Worm (Caenorhabditis elegans) whole organism, late embryonic: ENCODE data around the gene M05D6.2.
A peak's percentile ranks its signal among the peaks of the same experiment; 100 is the strongest.

ENCODE experiments used
- K02D7.2 ChIP-seq: sonication (generic microtip); optimal IDR thresholded peaks from 2 replicates; lab custom pipeline; 2017; ENCODE audit warnings: mild to moderate bottlenecking, missing genetic modification characterization, missing compliant biosample characterization
- Y22D7AL.16 ChIP-seq: sonication (generic microtip); optimal IDR thresholded peaks from 2 replicates; lab custom pipeline; 2016; ENCODE audit warnings: missing genetic modification characterization, missing compliant biosample characterization
- ceh-14 ChIP-seq: sonication (generic microtip); optimal IDR thresholded peaks from 2 replicates; lab custom pipeline; 2016; ENCODE audit warnings: missing genotype, missing genetic modification characterization, missing compliant biosample characterization
- ceh-18 ChIP-seq: sonication (generic microtip); optimal IDR thresholded peaks from 2 replicates; lab custom pipeline; 2016; ENCODE audit warnings: missing genetic modification characterization, missing compliant biosample characterization
- ceh-19 ChIP-seq: fragments of 200-800 bp; sonication (Bioruptor generic); optimal IDR thresholded peaks from 2 replicates; lab custom pipeline; 2018; ENCODE audit warnings: mild to moderate bottlenecking, missing genetic modification characterization, missing compliant biosample characterization
- ceh-2 ChIP-seq: sonication (generic microtip); optimal IDR thresholded peaks from 2 replicates; lab custom pipeline; 2016; ENCODE audit warnings: missing genotype, missing genetic modification characterization, missing compliant biosample characterization
- ceh-22 ChIP-seq: sonication (generic microtip); optimal IDR thresholded peaks from 2 replicates; lab custom pipeline; 2017; ENCODE audit warnings: missing biosample characterization, missing genetic modification characterization
- ceh-24 ChIP-seq: sonication (generic microtip); optimal IDR thresholded peaks from 2 replicates; lab custom pipeline; 2016; ENCODE audit warnings: mild to moderate bottlenecking, missing genetic modification characterization, missing compliant biosample characterization
- ceh-30 ChIP-seq: fragments of 150-350 bp; optimal IDR thresholded peaks from 2 replicates; lab custom pipeline; 2014; ENCODE audit warnings: missing biosample characterization, missing genetic modification characterization
- ceh-34 ChIP-seq: sonication (generic microtip); optimal IDR thresholded peaks from 2 replicates; lab custom pipeline; 2016; ENCODE audit warnings: mild to moderate bottlenecking, missing genetic modification characterization, missing compliant biosample characterization
- ceh-45 ChIP-seq: fragments of 200-800 bp; sonication (Bioruptor generic); IDR thresholded peaks from 2 replicates; pipeline ENCODE4 v1.3.6; 2022; ENCODE audit warnings: missing genetic modification reagents, missing genetic modification characterization, missing compliant biosample characterization
- ceh-48 ChIP-seq: sonication (generic microtip); optimal IDR thresholded peaks from 2 replicates; lab custom pipeline; 2016; ENCODE audit warnings: missing genetic modification characterization, inconsistent platforms, missing compliant biosample characterization
- ceh-6 ChIP-seq: fragments of 200-800 bp; sonication (Bioruptor generic); optimal IDR thresholded peaks from 2 replicates; lab custom pipeline; 2018; ENCODE audit warnings: mild to moderate bottlenecking, missing genetic modification characterization, missing compliant biosample characterization
- dmd-4 ChIP-seq: sonication (generic microtip); optimal IDR thresholded peaks from 2 replicates; lab custom pipeline; 2016; ENCODE audit warnings: borderline replicate concordance, missing genetic modification characterization, missing compliant biosample characterization
- elt-2 ChIP-seq: sonication (generic microtip); optimal IDR thresholded peaks from 2 replicates; lab custom pipeline; 2016; ENCODE audit warnings: missing genetic modification reagents, missing genetic modification characterization, missing compliant biosample characterization
- ets-4 ChIP-seq: sonication (generic microtip); optimal IDR thresholded peaks from 2 replicates; lab custom pipeline; 2016; ENCODE audit warnings: missing genetic modification characterization, missing compliant biosample characterization
- fkh-10 ChIP-seq: fragments of 150-350 bp; optimal IDR thresholded peaks from 2 replicates; lab custom pipeline; 2014; ENCODE audit warnings: missing biosample characterization, missing genetic modification reagents, missing genetic modification characterization
- hlh-30 ChIP-seq: sonication (generic microtip); optimal IDR thresholded peaks from 2 replicates; lab custom pipeline; 2017; ENCODE audit warnings: antibody characterized with exemption, missing genetic modification characterization, missing compliant biosample characterization; ENCODE audit not compliant: insufficient read depth
- hlh-6 ChIP-seq: sonication (generic microtip); optimal IDR thresholded peaks from 2 replicates; lab custom pipeline; 2016; ENCODE audit warnings: missing genotype, missing genetic modification characterization, missing compliant biosample characterization
- madf-2 ChIP-seq: sonication (generic microtip); optimal IDR thresholded peaks from 2 replicates; lab custom pipeline; 2017; ENCODE audit warnings: missing genetic modification characterization, missing compliant biosample characterization
- npax-4 ChIP-seq: sonication (generic microtip); optimal IDR thresholded peaks from 2 replicates; lab custom pipeline; 2016; ENCODE audit warnings: missing genetic modification characterization, missing compliant biosample characterization
- odd-2 ChIP-seq: sonication (generic microtip); optimal IDR thresholded peaks from 2 replicates; lab custom pipeline; 2017; ENCODE audit warnings: antibody characterized with exemption, mild to moderate bottlenecking, missing genetic modification characterization, missing compliant biosample characterization
- pag-3 ChIP-seq: sonication (generic microtip); optimal IDR thresholded peaks from 2 replicates; lab custom pipeline; 2016; ENCODE audit warnings: missing compliant biosample characterization, missing genetic modification characterization, borderline replicate concordance
- pat-9 ChIP-seq: fragments of 200-800 bp; sonication (Bioruptor generic); optimal IDR thresholded peaks from 2 replicates; lab custom pipeline; 2018; ENCODE audit warnings: mild to moderate bottlenecking, missing genetic modification characterization, moderate library complexity, missing compliant biosample characterization
- pax-1 ChIP-seq: fragments of 150-350 bp; optimal IDR thresholded peaks from 2 replicates; lab custom pipeline; 2014; ENCODE audit warnings: missing biosample characterization, missing genetic modification characterization
- ref-2 ChIP-seq: sonication (generic microtip); optimal IDR thresholded peaks from 2 replicates; lab custom pipeline; 2016; ENCODE audit warnings: missing genetic modification characterization, missing compliant biosample characterization
- rnt-1 ChIP-seq: sonication (generic microtip); optimal IDR thresholded peaks from 2 replicates; lab custom pipeline; 2016; ENCODE audit warnings: missing genetic modification characterization, missing compliant biosample characterization
- sox-2 ChIP-seq: fragments of 200-800 bp; sonication (Bioruptor generic); IDR thresholded peaks from 2 replicates; pipeline ENCODE4 v1.3.6; 2022; ENCODE audit warnings: missing genetic modification reagents, missing genetic modification characterization, missing compliant biosample characterization
- tbx-7 ChIP-seq: sonication (generic microtip); optimal IDR thresholded peaks from 2 replicates; lab custom pipeline; 2016; ENCODE audit warnings: missing genotype, missing genetic modification characterization, missing compliant biosample characterization
- ttx-3 ChIP-seq: sonication (generic microtip); optimal IDR thresholded peaks from 2 replicates; lab custom pipeline; 2016; ENCODE audit warnings: missing genetic modification reagents, missing genetic modification characterization, missing compliant biosample characterization
- unc-42 ChIP-seq: sonication (generic microtip); optimal IDR thresholded peaks from 2 replicates; lab custom pipeline; 2016; ENCODE audit warnings: missing genotype, missing genetic modification characterization, missing compliant biosample characterization

M05D6.2 gene

ce11 chrII:8457438-8457837 lies 10.5 kb upstream of the M05D6.2 start, which contains the start of gene zyg-9:
Gene zyg-9 (plus strand): TSS chrII:8457818.
- TF ChIP-seq pax-1 (tag; lab: Kevin White, UChicago) (no peak), ceh-48 (tag; lab: Kevin White, UChicago) (peak; percentile 43), hlh-30 (tag; lab: Kevin White, UChicago) (peak; percentile 16)
- TF ChIP-seq, all 69 proteins: peak for 2

ce11 chrII:8464448-8464898 lies 3.4 kb upstream of the M05D6.2 start, which contains the start of gene fars-3:
Gene fars-3 (plus strand): TSS chrII:8464848.
- TF ChIP-seq ceh-24 (tag; lab: Kevin White, UChicago) (no peak), unc-42 (tag; lab: Kevin White, UChicago) (peak; percentile 24)

ce11 chrII:8466874-8467273 lies 1.0 kb upstream of the M05D6.2 start, which contains the start of gene F22B5.10:
Gene F22B5.10 (plus strand): TSS chrII:8467174.
- TF ChIP-seq sox-2 (GFP tag; lab: Robert Waterston, UW) (no peak), hlh-6 (tag; lab: Kevin White, UChicago) (no peak), odd-2 (tag; lab: Kevin White, UChicago) (no peak), Y22D7AL.16 (tag; lab: Kevin White, UChicago) (no peak), pax-1 (tag; lab: Kevin White, UChicago) (no peak), ceh-2 (no peak), ref-2 (tag; lab: Kevin White, UChicago) (no peak)

ce11 chrII:8471139-8471538 lies 3.2 kb downstream of the M05D6.2 start, which contains the start of gene M05D6.8:
Gene M05D6.8 (minus strand): TSS chrII:8471239.
- no peak for TF ChIP-seq ceh-45
- no peak for TF ChIP-seq ceh-19 (GFP tag; lab: Kevin White, UChicago)
- TF ChIP-seq tbx-7 (tag; lab: Kevin White, UChicago) = no peak
- no peak for TF ChIP-seq ceh-18 (tag; lab: Kevin White, UChicago)
- TF ChIP-seq dmd-4 (tag; lab: Kevin White, UChicago) = no peak
- no peak for TF ChIP-seq elt-2
- TF ChIP-seq ttx-3 (tag; lab: Kevin White, UChicago) = no peak
- no peak for TF ChIP-seq npax-4
- no peak for TF ChIP-seq ceh-14 (tag; lab: Kevin White, UChicago)
- TF ChIP-seq fkh-10 (GFP tag; lab: Kevin White, UChicago) = no peak
- no peak for TF ChIP-seq ceh-34 (tag; lab: Kevin White, UChicago)
- TF ChIP-seq unc-42 (tag; lab: Kevin White, UChicago) = no peak
- no peak for TF ChIP-seq madf-2 (tag; lab: Kevin White, UChicago)

- TF ChIP-seq K02D7.2 (tag; lab: Kevin White, UChicago) (no peak), ceh-22 (tag; lab: Kevin White, UChicago) (no peak), pag-3 (no peak)
Observed at ce11 chrII:8472916-8473315, 5.0 kb downstream of the M05D6.2 start.

- TF ChIP-seq elt-2 (no peak), odd-2 (tag; lab: Kevin White, UChicago) (no peak), ref-2 (tag; lab: Kevin White, UChicago) (no peak), ets-4 (no peak), Y22D7AL.16 (tag; lab: Kevin White, UChicago) (no peak), pat-9 (tag; lab: Kevin White, UChicago) (no peak), ceh-6 (GFP tag; lab: Kevin White, UChicago) (no peak), ceh-30 (tag; lab: Kevin White, UChicago) (no peak), rnt-1 (tag; lab: Kevin White, UChicago) (no peak)
- TF ChIP-seq, all 69 proteins: peak for 0
Observed at ce11 chrII:8475306-8475822, 7.5 kb downstream of the M05D6.2 start, which contains the start of the genes M05D6.1 and M05D6.3. Gene M05D6.1 (minus strand): TSS chrII:8475406. Gene M05D6.3 (plus strand): TSS chrII:8475772.
